Worm (Caenorhabditis elegans) whole organism, L4 larva: ENCODE measurements around the gene lys-2.

Experiments
- ama-1 ChIP-seq: fragments of 150-350 bp; optimal IDR thresholded peaks from 2 replicates; lab custom pipeline; 2014; ENCODE audit warnings: inconsistent platforms, mixed read lengths
- ces-1 ChIP-seq: fragments of 150-350 bp; sonication (generic microtip); optimal IDR thresholded peaks from 4 replicates; lab custom pipeline; 2014; ENCODE audit warnings: missing biosample characterization, missing genetic modification reagents, missing genetic modification characterization
- daf-12 ChIP-seq: fragments of 150-350 bp; optimal IDR thresholded peaks from 2 replicates; lab custom pipeline; 2014; ENCODE audit warnings: missing biosample characterization, missing genetic modification reagents, missing genetic modification characterization
- jun-1 ChIP-seq: fragments of 150-350 bp; optimal IDR thresholded peaks from 2 replicates; lab custom pipeline; 2014; ENCODE audit warnings: missing biosample characterization, missing genetic modification reagents, missing genetic modification characterization
- lin-13 ChIP-seq: fragments of 150-350 bp; optimal IDR thresholded peaks from 2 replicates; lab custom pipeline; 2014; ENCODE audit warnings: missing biosample characterization, missing genetic modification reagents, missing genetic modification characterization
- lin-15B ChIP-seq: fragments of 150-350 bp; sonication (generic microtip); optimal IDR thresholded peaks from 3 replicates; lab custom pipeline; 2014; ENCODE audit warnings: missing biosample characterization, missing genetic modification characterization
- mdl-1 ChIP-seq, 2 experiments: fragments of 150-350 bp in 1 of 2; sonication (generic microtip) in 1 of 2; optimal IDR thresholded peaks; 2 replicates each; lab custom pipeline; 2014 to 2017; ENCODE audit warnings: missing biosample characterization in 2 of 2, missing genetic modification characterization in 2 of 2
- mep-1 ChIP-seq: fragments of 150-350 bp; sonication (generic microtip); optimal IDR thresholded peaks from 3 replicates; lab custom pipeline; 2014; ENCODE audit warnings: missing biosample characterization, missing genetic modification characterization
- nhr-237 ChIP-seq: sonication (generic microtip); optimal IDR thresholded peaks from 2 replicates; lab custom pipeline; 2017; ENCODE audit warnings: missing biosample characterization, missing genetic modification characterization
- rbr-2 ChIP-seq: sonication (generic microtip); optimal IDR thresholded peaks from 2 replicates; lab custom pipeline; 2016; ENCODE audit warnings: missing genotype, missing genetic modification characterization, missing compliant biosample characterization
- snpc-4 ChIP-seq: fragments of 150-350 bp; optimal IDR thresholded peaks from 2 replicates; lab custom pipeline; 2014; ENCODE audit warnings: missing biosample characterization, missing genetic modification characterization
- unc-62 ChIP-seq, 3 experiments: fragments of 150-350 bp in 1 of 3; sonication (generic microtip); optimal IDR thresholded peaks in 2 of 3; peaks in 1 of 3; 1 replicate in 1 of 3; 2 replicates in 2 of 3; lab custom pipeline; 2014 to 2017; ENCODE audit warnings: missing biosample characterization in 3 of 3, missing genetic modification characterization in 3 of 3, missing genetic modification reagents in 3 of 3, missing genotype in 1 of 3
- vab-7 ChIP-seq: fragments of 200-800 bp; sonication (Bioruptor generic); IDR thresholded peaks from 2 replicates; pipeline ENCODE4 v1.3.6; 2022; ENCODE audit warnings: missing genetic modification reagents, missing genetic modification characterization, missing compliant biosample characterization

DNA sequence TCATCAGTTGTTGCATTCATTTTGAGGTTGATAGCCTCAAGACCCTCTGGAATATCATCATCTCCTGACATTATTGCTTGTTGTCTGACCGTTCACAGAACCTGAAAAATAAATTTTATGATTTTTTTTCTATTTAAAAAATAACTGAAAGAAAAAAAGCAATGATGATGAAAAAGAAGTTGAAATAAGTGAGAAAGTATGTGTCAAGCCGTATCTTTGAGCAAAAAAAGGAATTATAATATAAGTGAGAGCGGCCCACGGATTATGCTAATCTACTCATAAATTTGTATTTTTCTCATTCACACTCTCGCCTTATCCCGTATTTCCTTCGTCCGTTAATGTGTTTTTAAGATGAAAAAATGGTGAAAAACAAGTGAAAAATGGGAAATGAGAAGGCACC lies 11.1 kb downstream of the lys-2 start, which contains the start of gene ric-4:
- TF ChIP-seq ces-1 (GFP tag; lab: Kevin White, UChicago) (no peak), jun-1 (no peak), mep-1 (tag; lab: Kevin White, UChicago) (no peak), ama-1 (lab: Kevin White, UChicago) (no peak), unc-62 (GFP tag; optimal IDR thresholded peaks at IDR 0.05 in 1 of 2; lab: Kevin White, UChicago) (no peak), unc-62 (tag; optimal IDR thresholded peaks at IDR 0.05; lab: Kevin White, UChicago) (no peak), nhr-237 (tag; lab: Kevin White, UChicago) (no peak), lin-13 (GFP tag; lab: Kevin White, UChicago) (no peak), snpc-4 (tag; lab: Kevin White, UChicago) (no peak), lin-15B (tag; lab: Kevin White, UChicago) (no peak), mdl-1 (tag; optimal IDR thresholded peaks at IDR 0.05; lab: Kevin White, UChicago) (no peak), vab-7 (GFP tag; lab: Robert Waterston, UW) (no peak), rbr-2 (tag; lab: Kevin White, UChicago) (no peak), daf-12 (no peak)
